Worm (Caenorhabditis elegans): ENCODE measurements around the gene ragc-1.

DNA sequence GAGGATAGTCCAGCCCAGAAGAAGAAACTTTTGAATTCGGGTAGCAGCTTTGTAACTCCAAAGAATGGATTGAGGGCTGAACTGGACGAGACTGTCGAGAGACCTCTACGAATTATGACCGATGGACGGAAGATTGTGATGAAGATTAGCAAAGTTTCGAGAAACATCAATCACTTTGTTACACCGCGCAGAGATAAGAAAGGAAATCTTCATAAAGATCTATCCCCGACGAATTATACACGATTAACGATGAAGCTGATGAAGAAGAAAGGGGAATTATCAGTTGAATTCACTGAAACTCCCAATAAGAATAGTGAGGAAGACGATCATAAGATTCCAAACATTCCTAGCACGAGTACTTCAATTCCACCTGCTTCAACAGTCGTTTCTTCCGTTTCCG lies 5.0 kb downstream of the ragc-1 start:
- no peak for TF ChIP-seq ceh-36 (tag; optimal IDR thresholded peaks at IDR 0.05)
- TF ChIP-seq ceh-13 (GFP tag; optimal IDR thresholded peaks at IDR 0.05), result no peak
